Fruit fly (Drosophila melanogaster): ENCODE data around the gene obst-E.

Gene obst-E

dm6 chr2L:5723859-5724475, 42.0 kb downstream of the obst-E start (continued):
- TF ChIP-seq CG18599 (GFP tag; optimal IDR thresholded peaks at IDR 0.05) (no peak), CG30020 (tag; optimal IDR thresholded peaks at IDR 0.05) (no peak), CG18262 (tag; optimal IDR thresholded peaks at IDR 0.05) (no peak), CG6272 (GFP tag; IDR thresholded peaks at IDR 0.05) (no peak), sob (GFP tag; IDR thresholded peaks at IDR 0.05) (no peak), emc (GFP tag; optimal IDR thresholded peaks at IDR 0.05) (no peak), MESR4 (GFP tag; optimal IDR thresholded peaks at IDR 0.05) (no peak), HLH3B (GFP tag; IDR thresholded peaks at IDR 0.05) (no peak), CG4730 (GFP tag; IDR thresholded peaks at IDR 0.05) (no peak), NFAT (GFP tag; IDR thresholded peaks at IDR 0.05) (no peak), Deaf1 (tag; optimal IDR thresholded peaks at IDR 0.05) (no peak), sens-2 (GFP tag; IDR thresholded peaks at IDR 0.05) (no peak), so (GFP tag; IDR thresholded peaks at IDR 0.05) (no peak), zf30C (GFP tag; optimal IDR thresholded peaks at IDR 0.05) (peak; percentile 41), Chrac-16 (GFP tag; optimal IDR thresholded peaks at IDR 0.05) (no peak), Ada2b (GFP tag; IDR thresholded peaks at IDR 0.05) (no peak), CG7745 (tag; optimal IDR thresholded peaks at IDR 0.05) (no peak), Hr78 (GFP tag; optimal IDR thresholded peaks at IDR 0.05) (no peak), sd (tag; optimal IDR thresholded peaks at IDR 0.05) (no peak), ttk (GFP tag; IDR thresholded peaks at IDR 0.05) (no peak), hbn (GFP tag; IDR thresholded peaks at IDR 0.05; ENCODE audit: partially characterized antibody) (no peak), Spps (tag; optimal IDR thresholded peaks at IDR 0.05) (no peak), onecut (GFP tag; IDR thresholded peaks at IDR 0.05) (no peak), CG2199 (GFP tag; IDR thresholded peaks at IDR 0.05) (peak; percentile 59; the same call in 1 of the 3 replicates), Doc3 (GFP tag; IDR thresholded peaks at IDR 0.05; ENCODE audit: partially characterized antibody) (no peak), CG9876 (GFP tag; optimal IDR thresholded peaks at IDR 0.05) (no peak), Camta (GFP tag; optimal IDR thresholded peaks at IDR 0.05) (no peak), CG7928 (GFP tag; optimal IDR thresholded peaks at IDR 0.05) (no peak), NC2β (GFP tag; optimal IDR thresholded peaks at IDR 0.05) (no peak), Ets65A (GFP tag) (no peak), CG10565 (GFP tag; optimal IDR thresholded peaks at IDR 0.05) (no peak), az2 (GFP tag; optimal IDR thresholded peaks at IDR 0.05) (no peak), yki (optimal IDR thresholded peaks at IDR 0.05) (no peak), unc-4 (GFP tag; IDR thresholded peaks at IDR 0.05; ENCODE audit: partially characterized antibody) (no peak), CG3163 (GFP tag; optimal IDR thresholded peaks at IDR 0.05) (no peak), HHEX (GFP tag; optimal IDR thresholded peaks at IDR 0.05) (peak; percentile 2), Myb (GFP tag; optimal IDR thresholded peaks at IDR 0.05) (peak; percentile 83), schlank (tag; optimal IDR thresholded peaks at IDR 0.05) (no peak), Pdp1 (GFP tag; optimal IDR thresholded peaks at IDR 0.05) (peak in 1 of 2 experiments; percentile 52), CG11398 (GFP tag; optimal IDR thresholded peaks at IDR 0.05) (no peak), Drgx (GFP tag; IDR thresholded peaks at IDR 0.05) (0 out of 2 replicates have a peak, but pooled peaks have one; percentile 30), Dip3 (GFP tag; optimal IDR thresholded peaks at IDR 0.05) (no peak), Rfx (GFP tag; IDR thresholded peaks at IDR 0.05) (0 out of 2 replicates have a peak, but pooled peaks have one; percentile 4), mld (GFP tag; IDR thresholded peaks at IDR 0.05; ENCODE audit: partially characterized antibody) (no peak), CG1603 (tag; optimal IDR thresholded peaks at IDR 0.05) (peak; percentile 67), CG6791 (GFP tag; IDR thresholded peaks at IDR 0.05; ENCODE audit: partially characterized antibody) (peak; percentile 50; the same call in 2 of the 3 replicates), CG3995 (GFP tag; optimal IDR thresholded peaks at IDR 0.05) (peak; percentile 51), CG31365 (tag; optimal IDR thresholded peaks at IDR 0.05) (no peak), CG1233 (GFP tag; optimal IDR thresholded peaks at IDR 0.05) (no peak), ash1 (GFP tag; optimal IDR thresholded peaks at IDR 0.05) (no peak), Six4 (GFP tag; optimal IDR thresholded peaks at IDR 0.05) (no peak)

Data from whole organism, embryonic.